Fruit fly (Drosophila melanogaster): ENCODE data around the gene SP.

SP gene

DNA sequence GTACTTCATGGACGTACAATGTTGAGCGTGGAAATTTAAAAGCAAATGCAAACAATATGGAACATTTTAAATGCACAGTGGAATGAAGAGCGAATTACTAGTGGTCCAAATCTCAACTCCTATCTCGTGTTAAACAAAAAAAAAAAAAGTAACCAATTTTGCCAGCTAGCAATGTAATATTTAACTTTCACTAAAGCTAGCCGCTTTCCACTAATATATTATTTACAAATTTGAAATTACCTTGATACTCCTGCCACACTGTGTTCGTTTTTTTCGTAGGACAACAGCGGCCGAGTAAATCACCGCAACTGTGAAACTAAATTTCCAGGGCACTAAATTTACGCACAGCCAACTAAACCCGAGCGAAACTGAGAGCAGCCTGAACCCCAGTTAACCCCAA lies 33.5 kb upstream of the SP start:
- TF ChIP-seq usp (GFP tag; optimal IDR thresholded peaks at IDR 0.05) (no peak), psq (optimal IDR thresholded peaks at IDR 0.05) (no peak), pan (optimal IDR thresholded peaks at IDR 0.05) (no peak), CG8478 (optimal IDR thresholded peaks at IDR 0.05) (no peak), Dll (optimal IDR thresholded peaks at IDR 0.05) (no peak), EcR (GFP tag; optimal IDR thresholded peaks at IDR 0.05) (no peak)

DNA sequence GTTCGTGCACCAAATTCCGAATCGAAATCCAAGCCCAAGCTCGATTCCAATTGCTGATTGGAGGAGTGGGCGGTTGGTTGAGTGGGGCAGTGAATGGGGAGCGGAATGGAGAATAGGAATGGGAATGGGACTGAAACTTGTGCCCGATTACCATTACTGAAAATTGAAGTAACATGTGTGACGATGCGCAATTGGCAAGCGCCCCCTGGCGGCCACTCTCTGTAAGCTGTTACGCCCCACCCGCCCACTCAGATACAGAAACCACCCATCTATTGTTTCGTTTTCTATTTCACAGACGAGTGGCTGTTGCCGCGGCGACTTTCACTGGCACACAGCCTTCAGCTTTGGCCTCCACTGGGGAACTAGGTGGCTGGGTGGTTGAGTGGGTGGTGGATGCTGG lies 30.2 kb upstream of the SP start:
- TF ChIP-seq usp (GFP tag; optimal IDR thresholded peaks at IDR 0.05) (no peak), EcR (GFP tag; optimal IDR thresholded peaks at IDR 0.05) (no peak), Dll (optimal IDR thresholded peaks at IDR 0.05) (no peak), CG8478 (optimal IDR thresholded peaks at IDR 0.05) (no peak), pan (optimal IDR thresholded peaks at IDR 0.05) (no peak), psq (optimal IDR thresholded peaks at IDR 0.05) (no peak)

DNA sequence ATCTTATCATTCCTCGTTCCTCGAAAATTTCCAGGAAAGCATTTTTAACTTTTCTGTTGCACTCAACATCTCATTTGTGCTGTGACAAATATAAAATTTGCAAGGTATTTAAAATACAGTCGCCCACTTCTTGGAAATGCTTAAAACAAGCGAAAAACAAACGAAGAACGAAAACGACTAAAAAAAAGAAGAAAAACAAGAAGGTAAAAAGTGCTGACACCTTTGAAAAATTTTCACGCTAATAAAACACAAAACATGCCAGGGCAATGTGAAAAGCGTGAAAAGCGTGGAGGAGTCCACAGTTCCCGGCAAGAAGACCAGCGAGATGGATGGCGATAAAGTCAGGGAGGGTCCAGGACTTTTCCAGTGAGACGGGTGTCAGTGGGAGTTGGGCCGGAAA lies 19.4 kb upstream of the SP start:
- TF ChIP-seq usp (GFP tag; optimal IDR thresholded peaks at IDR 0.05) (no peak), Dll (optimal IDR thresholded peaks at IDR 0.05) (no peak), EcR (GFP tag; optimal IDR thresholded peaks at IDR 0.05) (no peak), psq (optimal IDR thresholded peaks at IDR 0.05) (no peak), pan (optimal IDR thresholded peaks at IDR 0.05) (no peak), CG8478 (optimal IDR thresholded peaks at IDR 0.05) (no peak)

DNA sequence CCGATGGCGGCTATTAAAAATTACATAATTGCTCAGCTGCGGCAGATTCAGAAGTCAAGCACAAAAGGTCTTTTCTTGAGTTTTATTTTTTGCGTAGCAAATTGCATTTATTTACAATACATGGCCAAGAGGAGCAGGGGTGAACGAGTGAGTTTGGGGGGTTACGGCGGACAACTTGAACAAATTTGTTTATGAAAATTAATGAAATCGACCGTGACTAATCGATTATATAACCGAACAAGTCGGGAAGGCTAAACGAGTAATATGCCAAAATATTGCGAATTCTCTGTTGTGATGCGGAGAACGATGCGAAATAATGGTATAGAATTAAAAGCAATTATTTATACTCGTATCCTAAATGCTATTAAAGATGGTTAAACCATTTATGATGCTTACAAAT lies 17.1 kb upstream of the SP start:
- no peak for TF ChIP-seq Dll (optimal IDR thresholded peaks at IDR 0.05)
- TF ChIP-seq usp (GFP tag; optimal IDR thresholded peaks at IDR 0.05) = no peak
- TF ChIP-seq psq (optimal IDR thresholded peaks at IDR 0.05) = no peak
- no peak for TF ChIP-seq pan (optimal IDR thresholded peaks at IDR 0.05)
- no peak for TF ChIP-seq CG8478 (optimal IDR thresholded peaks at IDR 0.05)
- no peak for TF ChIP-seq EcR (GFP tag; optimal IDR thresholded peaks at IDR 0.05)

DNA sequence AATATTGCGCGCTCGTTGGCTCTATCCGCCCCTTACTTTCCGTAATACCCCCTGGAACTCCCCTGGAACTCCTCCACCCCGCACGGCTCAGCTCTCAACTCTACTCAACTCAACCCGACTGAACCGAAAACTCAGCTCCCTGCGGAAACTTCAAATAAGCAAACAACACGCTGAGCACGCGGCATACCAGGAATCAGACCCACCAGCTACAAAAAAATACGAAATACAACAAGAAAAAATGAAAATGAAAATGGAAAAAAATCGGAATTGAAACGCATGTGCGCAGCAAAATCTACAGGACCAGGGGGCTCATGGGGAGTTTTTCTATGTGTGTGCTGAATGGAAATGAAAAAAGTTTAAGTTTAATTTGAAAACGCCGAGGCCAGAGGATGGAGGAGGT lies 14.8 kb upstream of the SP start:
- TF ChIP-seq CG8478 (optimal IDR thresholded peaks at IDR 0.05) = no peak
- no peak for TF ChIP-seq EcR (GFP tag; optimal IDR thresholded peaks at IDR 0.05)
- TF ChIP-seq psq (optimal IDR thresholded peaks at IDR 0.05) = no peak
- no peak for TF ChIP-seq pan (optimal IDR thresholded peaks at IDR 0.05)
- no peak for TF ChIP-seq Dll (optimal IDR thresholded peaks at IDR 0.05)
- TF ChIP-seq usp (GFP tag; optimal IDR thresholded peaks at IDR 0.05) = no peak

DNA sequence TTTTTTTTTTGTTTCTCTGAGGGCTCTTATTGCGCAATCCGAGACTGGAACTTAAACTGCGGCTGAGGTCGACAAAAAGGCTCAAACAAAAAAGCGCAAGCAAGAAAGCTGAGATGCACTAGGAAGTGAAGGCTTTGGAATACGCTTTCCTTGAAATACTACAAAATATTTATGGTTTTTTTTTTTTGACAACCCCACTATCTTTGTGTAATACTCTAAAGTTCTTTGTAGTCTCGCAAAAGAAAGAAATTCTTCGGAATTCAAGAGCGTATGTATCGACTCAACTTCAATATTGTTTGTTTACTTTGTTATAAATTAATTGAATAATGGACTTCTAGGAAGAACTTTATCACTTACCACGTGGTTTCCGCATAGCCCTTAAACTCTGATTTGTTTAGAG lies 13.3 kb upstream of the SP start:
- no peak for TF ChIP-seq Dll (optimal IDR thresholded peaks at IDR 0.05)
- TF ChIP-seq EcR (GFP tag; optimal IDR thresholded peaks at IDR 0.05) = no peak
- no peak for TF ChIP-seq usp (GFP tag; optimal IDR thresholded peaks at IDR 0.05)
- TF ChIP-seq CG8478 (optimal IDR thresholded peaks at IDR 0.05) = no peak
- no peak for TF ChIP-seq pan (optimal IDR thresholded peaks at IDR 0.05)
- no peak for TF ChIP-seq psq (optimal IDR thresholded peaks at IDR 0.05)

DNA sequence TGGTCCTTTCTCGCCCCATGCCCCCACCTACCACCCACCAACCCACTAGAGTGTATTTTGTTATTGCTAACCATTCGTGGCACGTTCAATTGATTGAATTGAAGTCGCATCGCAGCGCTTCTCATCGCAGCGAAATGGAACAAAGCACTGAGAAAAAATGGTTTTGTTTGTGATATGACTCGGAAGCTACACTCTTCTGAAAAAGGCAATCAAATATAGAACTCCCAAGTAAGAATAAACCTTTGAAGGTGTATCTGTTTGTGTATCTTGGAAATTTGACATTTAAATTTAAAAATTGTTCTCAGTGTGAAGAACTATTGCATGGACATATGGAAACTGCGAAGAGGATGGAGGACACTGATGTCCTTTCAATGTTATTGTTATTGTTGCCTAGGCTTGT lies 5.8 kb upstream of the SP start:
- TF ChIP-seq CG8478 (optimal IDR thresholded peaks at IDR 0.05) (no peak), psq (optimal IDR thresholded peaks at IDR 0.05) (no peak), EcR (GFP tag; optimal IDR thresholded peaks at IDR 0.05) (no peak)

DNA sequence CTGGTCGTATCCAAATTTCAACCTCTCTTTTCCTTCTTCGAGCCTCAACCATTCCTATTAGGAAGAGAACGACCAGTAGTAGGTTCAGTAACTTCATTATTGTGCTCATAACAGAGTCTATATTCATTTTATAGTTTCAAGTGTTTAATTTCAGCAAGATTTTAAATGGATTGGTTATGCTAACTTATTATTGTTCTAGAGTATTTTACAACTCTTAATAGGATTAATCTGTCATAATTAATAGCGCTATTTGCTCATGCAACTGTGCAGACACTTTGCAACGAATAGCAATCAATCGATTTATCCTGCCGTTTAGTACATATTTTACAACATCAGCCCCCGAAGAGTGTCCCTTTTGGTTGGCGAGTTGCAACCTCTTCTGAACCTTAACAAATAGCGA lies 4.7 kb upstream of the SP start, which contains the start of gene Sfp70A4:
Gene Sfp70A4, minus strand, starts transcription at position 101 of the 400 bp plus-strand sequence.
- TF ChIP-seq CG8478 (optimal IDR thresholded peaks at IDR 0.05) = no peak
- no peak for TF ChIP-seq pan (optimal IDR thresholded peaks at IDR 0.05)
- TF ChIP-seq Dll (optimal IDR thresholded peaks at IDR 0.05) = no peak
- no peak for TF ChIP-seq usp (GFP tag; optimal IDR thresholded peaks at IDR 0.05)
- no peak for TF ChIP-seq psq (optimal IDR thresholded peaks at IDR 0.05)
- no peak for TF ChIP-seq EcR (GFP tag; optimal IDR thresholded peaks at IDR 0.05)

DNA sequence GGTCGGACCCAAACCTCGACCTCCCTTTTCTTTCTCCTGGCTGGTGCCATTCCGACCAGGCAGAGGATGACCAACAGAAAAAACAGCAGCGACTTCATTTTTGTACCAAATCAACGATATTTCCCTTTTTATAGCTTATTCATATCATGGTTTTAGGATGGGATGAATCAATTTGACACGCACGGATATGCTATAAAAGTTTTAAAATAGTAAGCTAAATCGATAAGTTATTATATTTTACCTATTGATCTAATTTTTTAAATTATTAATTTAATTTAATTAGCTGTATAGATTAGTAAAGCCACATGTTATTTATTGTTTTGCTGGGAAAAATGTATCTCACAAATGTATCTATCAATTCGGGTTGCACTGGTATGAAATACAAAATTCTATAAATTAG lies 2.5 kb upstream of the SP start, which contains the start of gene CG42481:
Gene CG42481, minus strand, starts transcription at position 101 of the 400 bp plus-strand sequence.
- TF ChIP-seq Dll (optimal IDR thresholded peaks at IDR 0.05) = no peak

DNA sequence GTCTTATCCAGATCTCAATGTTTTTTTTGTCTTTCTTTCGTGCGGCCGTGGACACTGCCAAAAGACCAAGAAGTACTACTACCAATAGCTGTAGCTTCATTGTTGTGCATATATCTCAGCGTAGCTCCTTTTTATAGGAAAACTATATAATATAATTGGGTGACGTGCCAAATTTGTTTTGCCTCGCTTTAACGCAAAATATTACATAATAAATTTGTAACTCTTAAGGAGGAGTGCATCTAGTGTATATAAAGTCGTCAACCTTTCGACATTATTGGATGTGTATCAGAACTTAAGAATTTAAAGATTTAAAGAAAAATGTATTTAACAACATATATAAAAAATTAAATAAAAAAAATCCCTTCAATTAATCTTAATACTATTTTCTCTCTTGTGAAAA lies 1.4 kb upstream of the SP start, which contains the start of gene CG43147:
Gene CG43147, minus strand, starts transcription at position 101 of the 400 bp plus-strand sequence.
- TF ChIP-seq EcR (GFP tag; optimal IDR thresholded peaks at IDR 0.05) (no peak), usp (GFP tag; optimal IDR thresholded peaks at IDR 0.05) (no peak), psq (optimal IDR thresholded peaks at IDR 0.05) (no peak), CG8478 (optimal IDR thresholded peaks at IDR 0.05) (no peak)

DNA sequence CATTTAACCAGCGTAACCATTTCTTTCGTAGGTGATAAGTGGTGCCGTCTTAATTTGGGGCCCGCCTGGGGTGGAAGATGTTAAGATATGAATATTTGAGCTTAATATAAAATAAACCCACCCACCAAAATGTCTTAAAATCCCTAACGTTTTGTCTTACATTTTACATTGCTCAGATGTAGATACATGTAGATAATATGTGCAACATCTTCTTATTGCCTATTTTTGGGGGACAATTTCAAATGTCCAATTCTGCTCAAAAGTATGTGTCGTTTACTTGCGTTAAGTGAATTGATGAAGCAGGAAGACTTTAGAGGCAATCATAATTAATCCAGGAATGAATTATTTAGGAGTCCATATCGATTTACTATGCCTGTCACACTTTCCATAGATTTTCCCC lies 352 bp downstream of the SP start:
- TF ChIP-seq EcR (GFP tag; optimal IDR thresholded peaks at IDR 0.05) (no peak), usp (GFP tag; optimal IDR thresholded peaks at IDR 0.05) (no peak), psq (optimal IDR thresholded peaks at IDR 0.05) (no peak), Dll (optimal IDR thresholded peaks at IDR 0.05) (no peak), pan (optimal IDR thresholded peaks at IDR 0.05) (no peak), CG8478 (optimal IDR thresholded peaks at IDR 0.05) (no peak)

DNA sequence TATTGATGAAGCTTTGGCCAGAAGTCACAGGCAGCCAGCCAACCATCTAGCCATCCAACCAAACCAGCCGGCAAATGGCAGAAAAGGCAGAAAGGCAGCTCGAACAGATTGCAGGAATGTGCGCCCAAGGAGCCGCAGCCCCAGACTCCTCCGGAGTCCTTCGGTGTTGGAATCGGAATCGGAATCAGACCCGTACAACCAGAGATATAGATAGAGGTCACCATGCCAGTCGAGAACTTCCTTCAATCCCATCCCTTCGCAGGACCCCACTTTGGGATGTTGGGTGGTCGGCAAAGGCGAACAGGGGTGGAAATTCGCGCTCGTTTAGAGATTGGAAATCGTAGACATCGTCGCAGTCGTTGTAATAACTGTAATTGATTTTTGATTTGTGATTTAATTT lies 10.8 kb downstream of the SP start:
- no peak for TF ChIP-seq psq (optimal IDR thresholded peaks at IDR 0.05)
- TF ChIP-seq CG8478 (optimal IDR thresholded peaks at IDR 0.05) = no peak
- TF ChIP-seq EcR (GFP tag; optimal IDR thresholded peaks at IDR 0.05) = no peak
- TF ChIP-seq pan (optimal IDR thresholded peaks at IDR 0.05) = no peak
- no peak for TF ChIP-seq usp (GFP tag; optimal IDR thresholded peaks at IDR 0.05)
- TF ChIP-seq Dll (optimal IDR thresholded peaks at IDR 0.05) = no peak

DNA sequence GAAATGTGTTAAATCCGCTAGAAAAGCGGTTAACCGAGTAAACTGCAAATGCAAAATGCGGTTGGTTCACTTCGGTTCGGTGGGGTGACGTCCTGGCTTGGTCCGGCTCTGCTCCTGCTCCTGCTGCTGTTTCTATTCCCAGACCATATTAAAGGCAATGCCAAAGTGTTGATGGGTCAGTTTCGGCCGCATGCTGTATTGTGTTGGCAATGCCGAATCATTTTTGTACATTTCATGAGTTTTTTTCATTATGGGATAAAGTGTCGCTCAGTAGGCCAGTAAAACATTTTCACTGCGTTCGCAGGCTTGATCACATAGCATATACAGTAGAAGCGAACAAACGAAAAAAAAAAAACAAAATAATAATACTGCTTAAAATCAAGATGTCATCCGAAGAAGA lies 27.4 kb downstream of the SP start, which contains the start of gene CG14113:
Gene CG14113, plus strand, starts transcription at position 301 of the 400 bp plus-strand sequence.
- TF ChIP-seq psq (optimal IDR thresholded peaks at IDR 0.05) = no peak
- no peak for TF ChIP-seq CG8478 (optimal IDR thresholded peaks at IDR 0.05)
- no peak for TF ChIP-seq pan (optimal IDR thresholded peaks at IDR 0.05)
- TF ChIP-seq Dll (optimal IDR thresholded peaks at IDR 0.05) = no peak
- TF ChIP-seq EcR (GFP tag; optimal IDR thresholded peaks at IDR 0.05) = no peak
- TF ChIP-seq usp (GFP tag; optimal IDR thresholded peaks at IDR 0.05) = no peak
